Worm (Caenorhabditis elegans): ENCODE measurements around the gene ksr-1.

ce11 chrX:8270971-8271553 is 3.9 kb upstream of the ksr-1 start, which contains the start of gene cutl-29:
- TF ChIP-seq ceh-36 (tag; optimal IDR thresholded peaks at IDR 0.05), result no peak
- TF ChIP-seq hmg-4 (GFP tag; optimal IDR thresholded peaks at IDR 0.05), result no peak
- TF ChIP-seq ama-1 (optimal IDR thresholded peaks at IDR 0.05), result no peak
- no peak for TF ChIP-seq hnd-1 (tag; optimal IDR thresholded peaks at IDR 0.05)
- no peak for TF ChIP-seq flt-1 (GFP tag; IDR thresholded peaks at IDR 0.05)
- TF ChIP-seq hmbx-1 (tag; optimal IDR thresholded peaks at IDR 0.05), result no peak
- no peak for TF ChIP-seq ets-7 (tag; optimal IDR thresholded peaks at IDR 0.05)
- no peak for TF ChIP-seq scrt-1 (GFP tag; IDR thresholded peaks at IDR 0.05)
- no peak for TF ChIP-seq aly-1 (tag; optimal IDR thresholded peaks at IDR 0.05)
- no peak for TF ChIP-seq B0310.2 (tag; optimal IDR thresholded peaks at IDR 0.05)
- TF ChIP-seq pes-1 (GFP tag; IDR thresholded peaks at IDR 0.05), result no peak
- TF ChIP-seq tbx-37 (GFP tag; conservative IDR thresholded peaks at IDR 0.05), result no peak
- no peak for TF ChIP-seq sea-1 (GFP tag; conservative IDR thresholded peaks at IDR 0.05)

Data from whole organism, early embryonic.